Fruit fly (Drosophila melanogaster): Measurements from ENCODE around the gene ATPsynE.

DNA sequence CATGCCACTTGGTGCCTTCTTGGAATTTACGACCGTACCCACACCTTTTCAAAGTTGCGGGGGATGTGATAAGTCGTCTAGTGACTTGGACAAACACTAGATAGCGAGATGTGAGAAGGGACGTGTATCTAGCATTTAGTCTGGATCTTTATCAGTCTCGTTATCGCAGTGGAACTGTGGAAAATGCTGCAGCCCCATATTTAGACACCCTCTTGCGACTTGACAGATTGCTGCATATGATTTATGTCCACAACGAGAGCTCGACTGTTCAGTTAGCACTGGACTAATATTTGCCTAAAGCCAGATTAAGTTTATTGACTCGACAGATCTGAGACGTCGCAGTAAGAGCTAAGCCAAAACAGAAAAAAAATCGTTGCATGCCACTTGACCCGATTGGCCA is 26.9 kb upstream of the ATPsynE start:
- TF ChIP-seq rn (GFP tag; IDR thresholded peaks at IDR 0.05) (no peak), CG8301 (tag; optimal IDR thresholded peaks at IDR 0.05) (no peak), CG15710 (tag; optimal IDR thresholded peaks at IDR 0.05) (no peak), CG14655 (GFP tag; optimal IDR thresholded peaks at IDR 0.05) (no peak), Snoo (tag; optimal IDR thresholded peaks at IDR 0.05) (no peak), CG17806 (tag; optimal IDR thresholded peaks at IDR 0.05) (no peak), CG10348 (GFP tag; IDR thresholded peaks at IDR 0.05) (no peak), CG9948 (tag; optimal IDR thresholded peaks at IDR 0.05) (no peak), D1 (tag; optimal IDR thresholded peaks at IDR 0.05) (no peak), CG8159 (tag; optimal IDR thresholded peaks at IDR 0.05) (no peak)

Measured in whole organism, pupa.